Worm (Caenorhabditis elegans) whole organism, mixed stage, embryonic: ENCODE results near the gene Y57G11C.1147.
A peak's percentile ranks its signal among the peaks of the same experiment; 100 is the strongest.

Experiments used
- M03D4.4 ChIP-seq: sonication (generic microtip); optimal IDR thresholded peaks from 2 replicates; lab custom pipeline; 2017; ENCODE audit warnings: mild to moderate bottlenecking, missing genetic modification characterization, missing compliant biosample characterization
- bed-3 ChIP-seq: fragments of 200-800 bp; sonication (Bioruptor generic); optimal IDR thresholded peaks from 3 replicates; lab custom pipeline; 2018; ENCODE audit warnings: mild to moderate bottlenecking, missing genetic modification characterization, moderate library complexity, missing compliant biosample characterization
- blmp-1 ChIP-seq: fragments of 150-350 bp; optimal IDR thresholded peaks from 2 replicates; lab custom pipeline; 2014; ENCODE audit warnings: missing biosample characterization, missing genetic modification characterization
- ceh-43 ChIP-seq: fragments of 200-800 bp; sonication (Bioruptor generic); optimal IDR thresholded peaks from 2 replicates; lab custom pipeline; 2018; ENCODE audit warnings: mild to moderate bottlenecking, missing genetic modification characterization, moderate library complexity, missing compliant biosample characterization
- ces-1 ChIP-seq: fragments of 150-350 bp; optimal IDR thresholded peaks from 2 replicates; lab custom pipeline; 2014; ENCODE audit warnings: missing biosample characterization, missing genetic modification reagents, missing genetic modification characterization
- cnd-1 ChIP-seq: fragments of 200-800 bp; sonication (Bioruptor generic); optimal IDR thresholded peaks from 2 replicates; lab custom pipeline; 2018; ENCODE audit warnings: mild to moderate bottlenecking, missing genetic modification characterization, missing compliant biosample characterization
- drap-1 ChIP-seq: fragments of 200-800 bp; sonication (Bioruptor generic); optimal IDR thresholded peaks from 3 replicates; lab custom pipeline; 2018; ENCODE audit warnings: mild to moderate bottlenecking, missing genetic modification characterization, missing compliant biosample characterization
- elt-1 ChIP-seq: sonication (generic microtip); optimal IDR thresholded peaks from 2 replicates; lab custom pipeline; 2017; ENCODE audit warnings: missing genetic modification characterization, mild to moderate bottlenecking, missing compliant biosample characterization, antibody characterized with exemption, moderate library complexity, borderline replicate concordance; ENCODE audit not compliant: insufficient read depth
- flh-1 ChIP-seq: fragments of 200-800 bp; sonication (Bioruptor generic); optimal IDR thresholded peaks from 2 replicates; lab custom pipeline; 2018; ENCODE audit warnings: mild to moderate bottlenecking, missing genetic modification characterization, moderate library complexity, missing compliant biosample characterization
- ham-2 ChIP-seq: fragments of 200-800 bp; sonication (Bioruptor generic); optimal IDR thresholded peaks from 2 replicates; lab custom pipeline; 2018; ENCODE audit warnings: mild to moderate bottlenecking, missing genetic modification characterization, missing compliant biosample characterization
- lin-13 ChIP-seq: fragments of 150-350 bp; optimal IDR thresholded peaks from 2 replicates; lab custom pipeline; 2014; ENCODE audit warnings: missing biosample characterization, missing genetic modification characterization
- lin-32 ChIP-seq: fragments of 200-800 bp; sonication (Bioruptor generic); optimal IDR thresholded peaks from 2 replicates; lab custom pipeline; 2018; ENCODE audit warnings: mild to moderate bottlenecking, missing genetic modification characterization, missing compliant biosample characterization
- lsy-2 ChIP-seq: fragments of 150-350 bp; optimal IDR thresholded peaks from 2 replicates; lab custom pipeline; 2014; ENCODE audit warnings: missing biosample characterization, missing genetic modification characterization
- mab-5 ChIP-seq: fragments of 150-350 bp; optimal IDR thresholded peaks from 2 replicates; lab custom pipeline; 2014; ENCODE audit warnings: missing biosample characterization, missing genetic modification characterization
- mep-1 ChIP-seq: fragments of 150-350 bp; optimal IDR thresholded peaks from 2 replicates; lab custom pipeline; 2017; ENCODE audit warnings: missing biosample characterization, missing genetic modification reagents, missing genetic modification characterization, inconsistent platforms
- nhr-12 ChIP-seq: fragments of 150-350 bp; optimal IDR thresholded peaks from 2 replicates; lab custom pipeline; 2014; ENCODE audit warnings: missing biosample characterization, missing genetic modification characterization
- nhr-237 ChIP-seq: fragments of 150-350 bp; optimal IDR thresholded peaks from 2 replicates; lab custom pipeline; 2014; ENCODE audit warnings: missing biosample characterization, missing genetic modification characterization
- nhr-76 ChIP-seq: sonication (generic microtip); optimal IDR thresholded peaks from 2 replicates; lab custom pipeline; 2017; ENCODE audit warnings: missing biosample characterization, missing genetic modification characterization
- pha-4 ChIP-seq: fragments of 150-350 bp; optimal IDR thresholded peaks from 2 replicates; lab custom pipeline; 2018; ENCODE audit warnings: missing biosample characterization, missing genetic modification reagents, missing genetic modification characterization
- sem-2 ChIP-seq: fragments of 200-800 bp; sonication (Bioruptor generic); optimal IDR thresholded peaks from 2 replicates; lab custom pipeline; 2018; ENCODE audit warnings: mild to moderate bottlenecking, missing genetic modification characterization, missing compliant biosample characterization
- snpc-4 ChIP-seq: fragments of 150-350 bp; optimal IDR thresholded peaks from 2 replicates; lab custom pipeline; 2014; ENCODE audit warnings: missing biosample characterization, missing genetic modification characterization
- unc-120 ChIP-seq: sonication (generic microtip); optimal IDR thresholded peaks from 2 replicates; lab custom pipeline; 2017; ENCODE audit warnings: missing genetic modification characterization, missing compliant biosample characterization; ENCODE audit not compliant: poor library complexity, severe bottlenecking
- unc-39 ChIP-seq: fragments of 150-350 bp; optimal IDR thresholded peaks from 2 replicates; lab custom pipeline; 2014; ENCODE audit warnings: missing biosample characterization, missing genetic modification characterization
- unc-62 ChIP-seq: fragments of 150-350 bp; optimal IDR thresholded peaks from 2 replicates; lab custom pipeline; 2014; ENCODE audit warnings: missing biosample characterization, missing genetic modification reagents, missing genetic modification characterization
- zip-8 ChIP-seq: fragments of 150-350 bp; optimal IDR thresholded peaks from 2 replicates; lab custom pipeline; 2014; ENCODE audit warnings: missing biosample characterization, missing genetic modification characterization
- ztf-11 ChIP-seq: fragments of 150-350 bp; optimal IDR thresholded peaks from 2 replicates; lab custom pipeline; 2014; ENCODE audit warnings: missing biosample characterization, missing genetic modification characterization

The Y57G11C.1147 gene

DNA sequence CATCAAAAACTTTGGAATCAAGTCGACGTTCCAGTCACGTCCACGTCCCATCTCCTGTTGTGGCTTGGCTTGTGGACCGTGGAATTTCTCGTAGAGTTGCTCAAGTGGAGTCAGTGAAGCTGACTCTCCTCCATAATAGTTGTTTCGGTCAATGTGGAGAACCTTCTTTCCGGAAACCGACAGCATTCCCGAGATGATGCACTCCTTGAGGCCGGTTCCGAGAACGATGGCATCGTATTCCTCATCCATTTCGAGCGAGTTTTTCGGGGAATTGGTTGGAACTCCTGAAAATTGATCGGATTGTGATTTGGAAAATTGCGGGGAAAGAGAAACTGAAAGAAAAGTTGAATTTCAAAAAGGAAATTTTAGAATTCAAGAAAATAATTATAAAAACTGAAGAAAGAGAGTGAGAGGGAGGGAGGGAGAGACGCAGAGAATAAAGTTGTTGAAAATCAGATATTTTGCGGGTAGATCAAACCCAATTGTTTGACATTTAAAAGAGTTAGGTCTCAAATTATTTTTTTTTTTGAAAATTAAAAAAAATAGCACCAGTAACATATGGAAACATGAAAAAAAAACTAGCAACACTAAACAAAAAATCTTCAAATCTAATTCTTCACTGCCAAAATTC lies 4.6 kb downstream of the Y57G11C.1147 start, which contains the start of gene gdi-1:
gdi-1 (minus strand) TSS at position 286 of the 631 bp plus-strand sequence.
- TF ChIP-seq unc-120, result no peak
- TF ChIP-seq lin-32 (GFP tag; lab: Kevin White, UChicago), result no peak
- TF ChIP-seq zip-8 (tag; lab: Kevin White, UChicago), result no peak
- TF ChIP-seq drap-1 (GFP tag; lab: Kevin White, UChicago), result no peak
- TF ChIP-seq mab-5 (tag; lab: Kevin White, UChicago), result no peak
- no peak for TF ChIP-seq snpc-4 (tag; lab: Kevin White, UChicago)
- no peak for TF ChIP-seq unc-62 (GFP tag; lab: Kevin White, UChicago)
- no peak for TF ChIP-seq mep-1
- no peak for TF ChIP-seq sem-2 (GFP tag; lab: Kevin White, UChicago)
- no peak for TF ChIP-seq unc-39 (tag; lab: Kevin White, UChicago)
- TF ChIP-seq nhr-237, result no peak
- TF ChIP-seq nhr-12, result no peak
- TF ChIP-seq ztf-11 (tag; lab: Kevin White, UChicago), result no peak
- no peak for TF ChIP-seq flh-1
- TF ChIP-seq elt-1 (tag; lab: Kevin White, UChicago), result no peak
- no peak for TF ChIP-seq ces-1 (GFP tag; lab: Kevin White, UChicago)
- TF ChIP-seq cnd-1 (tag; lab: Kevin White, UChicago), result no peak
- no peak for TF ChIP-seq blmp-1
- no peak for TF ChIP-seq lsy-2 (tag; lab: Kevin White, UChicago)

DNA sequence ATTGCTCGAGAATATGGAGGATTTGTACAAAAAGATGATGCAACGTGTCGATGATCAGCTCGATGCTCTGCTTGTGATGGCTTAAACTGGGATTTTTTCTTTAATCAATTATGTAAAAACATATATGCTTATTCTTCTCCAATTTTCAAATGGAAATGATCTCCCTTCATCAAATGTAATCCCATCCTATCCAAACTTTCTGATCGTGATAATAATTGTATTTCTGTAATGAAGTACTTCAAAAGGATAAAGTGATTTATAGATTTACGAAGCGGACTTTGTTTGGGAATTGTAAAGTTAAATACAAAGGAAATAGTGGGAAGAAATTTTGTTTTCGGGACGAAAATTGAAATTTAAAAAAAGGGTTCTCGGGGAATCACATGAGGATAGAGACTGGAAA lies 6.7 kb downstream of the Y57G11C.1147 start:
- TF ChIP-seq ces-1 (GFP tag; lab: Kevin White, UChicago) (peak; percentile 16), blmp-1 (no peak), nhr-237 (no peak)

DNA sequence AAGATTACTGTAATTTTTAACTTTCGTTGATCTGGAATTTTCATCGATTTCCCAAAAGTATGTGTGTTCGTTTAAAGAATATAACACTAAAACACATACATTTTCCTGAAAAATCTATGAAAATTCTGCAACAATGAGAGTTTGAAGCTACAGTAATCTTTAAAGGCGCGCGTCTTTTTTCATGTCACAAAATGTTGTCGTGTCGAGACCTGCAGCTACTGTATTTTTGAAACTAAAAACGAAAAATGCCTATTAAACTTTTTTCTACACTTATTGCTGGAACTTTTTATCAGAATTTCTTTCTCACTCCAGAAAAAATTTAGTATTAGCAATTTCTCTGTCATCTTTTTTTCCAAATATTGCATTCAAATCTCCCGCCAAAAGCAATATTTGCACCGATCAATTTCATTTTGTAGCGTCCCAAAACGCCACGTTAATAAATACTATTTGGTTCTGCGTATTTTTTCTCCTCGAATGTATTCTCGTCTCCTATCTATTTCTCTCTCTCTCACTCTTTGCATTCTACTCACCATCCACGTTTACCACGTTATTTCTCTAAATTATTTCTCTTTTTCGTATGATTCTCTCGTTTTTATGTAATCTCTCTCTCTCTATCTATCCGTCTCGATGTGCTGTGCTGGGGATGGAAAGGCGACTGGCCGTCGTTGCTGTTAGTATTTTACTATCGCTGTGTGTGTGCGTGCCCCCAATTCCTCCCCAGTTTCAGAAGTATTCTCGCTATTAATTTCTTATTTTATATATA lies 10.8 kb downstream of the Y57G11C.1147 start, which contains the start of gene melo-1:
melo-1 (plus strand) TSS at position 658 of the 763 bp plus-strand sequence.
- TF ChIP-seq elt-1 (tag; lab: Kevin White, UChicago), result no peak
- no peak for TF ChIP-seq nhr-12
- no peak for TF ChIP-seq zip-8 (tag; lab: Kevin White, UChicago)
- no peak for TF ChIP-seq unc-39 (tag; lab: Kevin White, UChicago)
- no peak for TF ChIP-seq ham-2 (GFP tag; lab: Kevin White, UChicago)
- peak; percentile 11 for TF ChIP-seq M03D4.4 (tag; lab: Kevin White, UChicago)
- no peak for TF ChIP-seq ceh-43
- TF ChIP-seq lin-13 (tag; lab: Kevin White, UChicago), result no peak
- TF ChIP-seq ces-1 (GFP tag; lab: Kevin White, UChicago), result peak; percentile 83
- TF ChIP-seq unc-120, result peak; percentile 16
- no peak for TF ChIP-seq drap-1 (GFP tag; lab: Kevin White, UChicago)
- no peak for TF ChIP-seq bed-3
- TF ChIP-seq pha-4 (tag; lab: Kevin White, UChicago), result peak; percentile 38
- no peak for TF ChIP-seq blmp-1
- TF ChIP-seq lin-32 (GFP tag; lab: Kevin White, UChicago), result no peak
- no peak for TF ChIP-seq nhr-76 (tag; lab: Kevin White, UChicago)

DNA sequence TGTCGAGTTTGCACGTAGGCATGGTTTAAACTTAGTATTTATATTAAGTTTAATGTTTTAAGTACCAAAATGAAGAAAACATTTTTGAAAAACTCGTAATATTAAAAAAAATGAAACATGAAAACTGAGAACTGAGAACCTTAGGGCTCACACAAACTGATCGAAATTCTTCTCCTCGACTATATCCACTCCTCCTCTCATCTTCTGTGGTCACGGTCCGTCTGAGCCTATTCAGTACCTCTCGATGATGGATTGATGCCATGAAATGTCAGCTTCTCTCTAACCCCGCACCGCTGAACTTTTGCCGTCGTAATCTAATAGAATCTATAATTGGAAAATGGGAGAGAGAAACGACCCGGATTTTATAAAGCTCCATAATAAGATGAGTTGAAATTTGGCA lies 12.8 kb downstream of the Y57G11C.1147 start, which contains the start of gene nlp-56:
nlp-56 (minus strand) TSS at position 257 of the 400 bp plus-strand sequence.
- TF ChIP-seq ces-1 (GFP tag; lab: Kevin White, UChicago) (peak; percentile 37), ham-2 (GFP tag; lab: Kevin White, UChicago) (no peak)

DNA sequence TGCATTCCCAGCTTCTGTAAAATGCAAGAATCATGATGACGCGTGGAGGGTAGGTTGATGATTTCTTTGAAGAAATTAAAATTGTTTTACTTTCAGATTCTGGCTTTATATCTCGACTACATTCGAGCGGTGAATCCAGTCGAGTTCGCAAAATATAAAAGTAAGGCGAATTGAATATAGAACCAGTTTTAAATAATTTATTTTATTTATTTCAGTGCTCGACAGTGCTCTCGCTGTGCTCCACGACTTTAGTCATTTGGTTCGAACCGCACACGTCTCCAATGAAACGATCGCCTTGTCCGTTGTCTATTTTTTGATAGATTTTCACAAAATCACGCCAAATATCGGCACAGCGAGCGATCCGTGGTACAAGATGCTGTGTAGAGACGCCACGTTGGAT lies 15.1 kb downstream of the Y57G11C.1147 start, which contains the start of gene Y57G11C.1130:
Y57G11C.1130 (plus strand) TSS at position 301 of the 400 bp plus-strand sequence.
- TF ChIP-seq nhr-237, result no peak
- no peak for TF ChIP-seq flh-1
- TF ChIP-seq unc-39 (tag; lab: Kevin White, UChicago), result no peak
- TF ChIP-seq nhr-12, result no peak
- no peak for TF ChIP-seq zip-8 (tag; lab: Kevin White, UChicago)

DNA sequence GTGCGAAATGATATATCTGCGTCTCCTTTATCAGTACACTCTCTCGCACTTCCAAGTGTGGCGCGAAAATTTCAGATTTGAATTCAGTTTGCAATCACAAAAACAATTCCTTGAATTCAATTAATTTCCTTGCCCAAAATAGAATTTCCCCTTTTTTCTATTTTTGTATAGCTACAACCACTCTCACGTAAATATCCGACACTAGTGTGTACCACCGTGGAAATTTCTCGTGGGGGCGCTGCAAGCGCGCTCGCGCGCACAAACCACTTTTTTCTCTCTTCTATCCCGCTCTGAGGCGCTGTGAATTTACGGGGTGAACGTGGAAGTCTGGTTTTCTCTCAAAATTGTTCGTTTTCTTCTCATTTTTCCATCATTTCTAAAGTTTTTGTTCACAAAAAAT lies 15.8 kb downstream of the Y57G11C.1147 start, which contains the start of gene Y57G11C.8:
Y57G11C.8 (plus strand) TSS at position 301 of the 400 bp plus-strand sequence.
- no peak for TF ChIP-seq bed-3
- TF ChIP-seq mab-5 (tag; lab: Kevin White, UChicago), result no peak
- TF ChIP-seq elt-1 (tag; lab: Kevin White, UChicago), result no peak
- no peak for TF ChIP-seq mep-1
- no peak for TF ChIP-seq unc-39 (tag; lab: Kevin White, UChicago)
- no peak for TF ChIP-seq lin-32 (GFP tag; lab: Kevin White, UChicago)
- no peak for TF ChIP-seq unc-62 (GFP tag; lab: Kevin White, UChicago)
- TF ChIP-seq lsy-2 (tag; lab: Kevin White, UChicago), result no peak
- no peak for TF ChIP-seq nhr-237
- TF ChIP-seq blmp-1, result no peak
- TF ChIP-seq M03D4.4 (tag; lab: Kevin White, UChicago), result no peak
